Worm (Caenorhabditis elegans) whole organism, L4 larva: ENCODE results near the gene exc-1.

Experiments used
- Y105C5A.15 ChIP-seq: fragments of 200-800 bp; sonication (Bioruptor generic); IDR thresholded peaks from 2 replicates; pipeline ENCODE4 v1.3.6; 2022; ENCODE audit warnings: missing genetic modification characterization, missing compliant biosample characterization
- Y48G9A.11 ChIP-seq: fragments of 200-800 bp; sonication (Bioruptor generic); IDR thresholded peaks from 2 replicates; pipeline ENCODE4 v1.3.6; 2022; ENCODE audit warnings: missing genetic modification reagents, missing genetic modification characterization, missing compliant biosample characterization
- Y5F2A.4 ChIP-seq: fragments of 200-800 bp; sonication (Bioruptor generic); optimal IDR thresholded peaks from 2 replicates; lab custom pipeline; 2018; ENCODE audit warnings: mild to moderate bottlenecking, missing genetic modification characterization, missing compliant biosample characterization
- ama-1 ChIP-seq: fragments of 150-350 bp; optimal IDR thresholded peaks from 2 replicates; lab custom pipeline; 2014; ENCODE audit warnings: inconsistent platforms, mixed read lengths
- ceh-28 ChIP-seq: fragments of 150-350 bp; optimal IDR thresholded peaks from 2 replicates; lab custom pipeline; 2014; ENCODE audit warnings: missing biosample characterization, missing genetic modification reagents, missing genetic modification characterization
- ces-1 ChIP-seq: fragments of 150-350 bp; sonication (generic microtip); optimal IDR thresholded peaks from 4 replicates; lab custom pipeline; 2014; ENCODE audit warnings: missing biosample characterization, missing genetic modification reagents, missing genetic modification characterization
- ctbp-1 ChIP-seq: fragments of 200-800 bp; sonication (Bioruptor generic); IDR thresholded peaks from 2 replicates; pipeline ENCODE4 v1.3.6; 2022; ENCODE audit warnings: missing genetic modification reagents, missing genetic modification characterization, missing compliant biosample characterization
- daf-12 ChIP-seq: fragments of 150-350 bp; optimal IDR thresholded peaks from 2 replicates; lab custom pipeline; 2014; ENCODE audit warnings: missing biosample characterization, missing genetic modification reagents, missing genetic modification characterization
- daf-16 ChIP-seq, 3 experiments: sonication (generic microtip); optimal IDR thresholded peaks; 2 replicates each; lab custom pipeline; 2016 to 2017; ENCODE audit warnings: missing genetic modification characterization in 3 of 3, missing genetic modification reagents in 3 of 3, mild to moderate bottlenecking in 2 of 3, missing compliant biosample characterization in 2 of 3, missing biosample characterization in 1 of 3, moderate library complexity in 1 of 3
- duxl-1 ChIP-seq: sonication (generic microtip); optimal IDR thresholded peaks from 2 replicates; lab custom pipeline; 2016; ENCODE audit warnings: mild to moderate bottlenecking, missing genetic modification characterization, moderate library complexity, missing compliant biosample characterization; ENCODE audit not compliant: poor library complexity
- dve-1 ChIP-seq: sonication (generic microtip); optimal IDR thresholded peaks from 2 replicates; lab custom pipeline; 2017; ENCODE audit warnings: antibody characterized with exemption, mild to moderate bottlenecking, missing genetic modification characterization, missing compliant biosample characterization; ENCODE audit not compliant: insufficient read depth
- egl-27 ChIP-seq: sonication (generic microtip); optimal IDR thresholded peaks from 3 replicates; lab custom pipeline; 2017; ENCODE audit warnings: missing biosample characterization, missing genetic modification reagents, missing genetic modification characterization
- hlh-30 ChIP-seq: sonication (generic microtip); optimal IDR thresholded peaks from 2 replicates; lab custom pipeline; 2017; ENCODE audit warnings: antibody characterized with exemption, mild to moderate bottlenecking, missing genetic modification characterization, missing compliant biosample characterization; ENCODE audit not compliant: insufficient read depth
- hmg-1.1 ChIP-seq: fragments of 200-800 bp; sonication (Bioruptor generic); IDR thresholded peaks from 2 replicates; pipeline ENCODE4 v1.3.6; 2022; ENCODE audit warnings: missing genetic modification reagents, missing genetic modification characterization, missing compliant biosample characterization
- lin-1 ChIP-seq: fragments of 200-800 bp; sonication (Bioruptor generic); IDR thresholded peaks from 2 replicates; pipeline ENCODE4 v1.3.6; 2022; ENCODE audit warnings: missing genetic modification reagents, missing genetic modification characterization, missing compliant biosample characterization
- lin-13 ChIP-seq: fragments of 150-350 bp; optimal IDR thresholded peaks from 2 replicates; lab custom pipeline; 2014; ENCODE audit warnings: missing biosample characterization, missing genetic modification reagents, missing genetic modification characterization
- lin-38 ChIP-seq: fragments of 200-800 bp; sonication (Bioruptor generic); IDR thresholded peaks from 2 replicates; pipeline ENCODE4 v1.3.6; 2022; ENCODE audit warnings: missing genetic modification reagents, missing genetic modification characterization, missing compliant biosample characterization
- mdt-29 ChIP-seq: fragments of 200-800 bp; sonication (Bioruptor generic); IDR thresholded peaks from 2 replicates; pipeline ENCODE4 v1.3.6; 2022; ENCODE audit warnings: missing genetic modification reagents, missing genetic modification characterization, missing compliant biosample characterization
- mep-1 ChIP-seq: fragments of 150-350 bp; sonication (generic microtip); optimal IDR thresholded peaks from 3 replicates; lab custom pipeline; 2014; ENCODE audit warnings: missing biosample characterization, missing genetic modification characterization
- nhr-102 ChIP-seq: sonication (generic microtip); optimal IDR thresholded peaks from 2 replicates; lab custom pipeline; 2016; ENCODE audit warnings: mild to moderate bottlenecking, missing genetic modification characterization, moderate library complexity, missing compliant biosample characterization
- nhr-237 ChIP-seq: sonication (generic microtip); optimal IDR thresholded peaks from 2 replicates; lab custom pipeline; 2017; ENCODE audit warnings: missing biosample characterization, missing genetic modification characterization
- nhr-28 ChIP-seq: fragments of 150-350 bp; optimal IDR thresholded peaks from 2 replicates; lab custom pipeline; 2014; ENCODE audit warnings: missing biosample characterization, missing genetic modification characterization
- nhr-41 ChIP-seq: fragments of 200-800 bp; sonication (Bioruptor generic); IDR thresholded peaks from 2 replicates; pipeline ENCODE4 v1.3.6; 2022; ENCODE audit warnings: missing genetic modification reagents, missing genetic modification characterization, missing compliant biosample characterization
- nhr-42 ChIP-seq: fragments of 200-800 bp; sonication (Bioruptor generic); IDR thresholded peaks from 2 replicates; pipeline ENCODE4 v1.3.6; 2022; ENCODE audit warnings: missing genetic modification characterization, missing compliant biosample characterization
- set-16 ChIP-seq: fragments of 200-800 bp; sonication (Bioruptor generic); IDR thresholded peaks from 2 replicates; pipeline ENCODE4 v1.3.6; 2022; ENCODE audit warnings: missing genetic modification reagents, missing genetic modification characterization, missing compliant biosample characterization
- snpc-4 ChIP-seq: fragments of 150-350 bp; optimal IDR thresholded peaks from 2 replicates; lab custom pipeline; 2014; ENCODE audit warnings: missing biosample characterization, missing genetic modification characterization
- unc-62 ChIP-seq, 3 experiments: fragments of 150-350 bp in 1 of 3; sonication (generic microtip); optimal IDR thresholded peaks in 2 of 3; peaks in 1 of 3; 1 replicate in 1 of 3; 2 replicates in 2 of 3; lab custom pipeline; 2014 to 2017; ENCODE audit warnings: missing biosample characterization in 3 of 3, missing genetic modification characterization in 3 of 3, missing genetic modification reagents in 3 of 3, missing genotype in 1 of 3
- zag-1 ChIP-seq: fragments of 150-350 bp; optimal IDR thresholded peaks from 2 replicates; lab custom pipeline; 2014; ENCODE audit warnings: missing biosample characterization, missing genetic modification characterization
- zip-11 ChIP-seq: fragments of 200-800 bp; sonication (Bioruptor generic); IDR thresholded peaks from 2 replicates; pipeline ENCODE4 v1.3.6; 2022; ENCODE audit warnings: missing genetic modification characterization, missing compliant biosample characterization

The exc-1 gene

ce11 chrX:15440744-15441685 lies 36.2 kb downstream of the exc-1 start, which contains the start of gene mocs-1 (continued):
- TF ChIP-seq duxl-1 (tag; lab: Kevin White, UChicago): no peak
- TF ChIP-seq lin-38 (GFP tag; lab: Robert Waterston, UW): no peak
- TF ChIP-seq ceh-28 (tag; lab: Kevin White, UChicago): no peak
- TF ChIP-seq Y48G9A.11: no peak
- TF ChIP-seq lin-13 (GFP tag; lab: Kevin White, UChicago): no peak
- peak; percentile 54 for TF ChIP-seq dve-1 (tag; lab: Kevin White, UChicago)
- TF ChIP-seq ces-1 (GFP tag; lab: Kevin White, UChicago): no peak
- no peak for TF ChIP-seq nhr-41 (GFP tag; lab: Robert Waterston, UW)
- no peak for TF ChIP-seq zag-1 (tag; lab: Kevin White, UChicago)
- no peak for TF ChIP-seq mdt-29 (GFP tag; lab: Robert Waterston, UW)

DNA sequence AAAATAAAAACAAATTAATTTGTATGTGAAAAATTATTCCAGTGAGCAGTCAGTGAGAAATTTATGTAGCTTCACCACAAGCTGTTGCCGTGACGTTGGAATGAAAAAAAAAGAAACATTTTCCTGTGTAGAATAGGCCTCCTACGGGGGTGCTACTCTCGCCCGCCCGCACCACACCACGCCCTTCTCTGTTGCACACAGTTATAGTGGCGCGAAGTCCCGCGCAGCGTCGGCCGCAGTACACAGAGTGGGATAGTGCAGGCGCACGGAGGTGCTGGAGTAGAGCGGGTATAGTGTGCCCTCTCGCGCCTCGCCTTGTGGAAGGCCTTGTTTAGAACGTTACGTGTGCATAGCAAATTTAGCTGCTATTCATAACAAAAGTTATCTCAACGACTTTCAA lies 38.4 kb downstream of the exc-1 start:
- 0 out of 2 replicates have a peak, but pooled peaks have one; percentile 16 for TF ChIP-seq nhr-42 (GFP tag; lab: Robert Waterston, UW)
- TF ChIP-seq snpc-4: peak; percentile 40
- TF ChIP-seq Y105C5A.15: no peak
- no peak for TF ChIP-seq daf-12
- no peak for TF ChIP-seq daf-16 (GFP tag; optimal IDR thresholded peaks at IDR 0.05; lab: Kevin White, UChicago)
- TF ChIP-seq daf-16 (tag; optimal IDR thresholded peaks at IDR 0.05; lab: Kevin White, UChicago): peak; percentile 7
- 0 out of 2 replicates have a peak, but pooled peaks have one; percentile 7 for TF ChIP-seq hmg-1.1 (GFP tag; lab: Robert Waterston, UW)
- peak; percentile 73 for TF ChIP-seq set-16 (GFP tag; lab: Robert Waterston, UW)

DNA sequence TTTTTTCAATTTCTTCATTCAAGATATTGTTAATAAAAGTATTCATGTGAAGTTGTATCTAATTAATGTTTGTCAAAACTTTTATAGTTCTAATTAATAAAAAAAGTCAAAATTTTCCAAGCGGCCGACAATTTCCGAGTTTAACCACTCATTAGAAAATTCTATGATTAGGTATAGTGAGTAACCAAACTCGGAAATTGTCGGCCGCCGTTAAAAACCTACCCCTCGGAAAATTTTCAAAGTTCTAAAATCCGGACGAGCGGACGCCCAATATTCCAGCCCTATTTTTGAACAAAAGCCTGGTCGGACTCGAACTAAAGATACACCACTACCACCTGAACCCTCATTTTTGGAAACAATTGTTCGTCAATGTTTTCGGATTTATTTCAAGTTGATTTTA lies 42.3 kb downstream of the exc-1 start:
- TF ChIP-seq nhr-41 (GFP tag; lab: Robert Waterston, UW): no peak
- no peak for TF ChIP-seq zip-11
- no peak for TF ChIP-seq ctbp-1 (GFP tag; lab: Robert Waterston, UW)
- no peak for TF ChIP-seq egl-27 (tag; lab: Kevin White, UChicago)
- TF ChIP-seq Y5F2A.4 (GFP tag; lab: Kevin White, UChicago): no peak
- TF ChIP-seq ceh-28 (tag; lab: Kevin White, UChicago): no peak
- no peak for TF ChIP-seq mep-1
- TF ChIP-seq nhr-42 (GFP tag; lab: Robert Waterston, UW): no peak
- no peak for TF ChIP-seq nhr-237 (tag; lab: Kevin White, UChicago)
- no peak for TF ChIP-seq nhr-28 (tag; lab: Kevin White, UChicago)
- no peak for TF ChIP-seq hlh-30
- no peak for TF ChIP-seq mdt-29 (GFP tag; lab: Robert Waterston, UW)
- TF ChIP-seq ama-1 (lab: Kevin White, UChicago): no peak

DNA sequence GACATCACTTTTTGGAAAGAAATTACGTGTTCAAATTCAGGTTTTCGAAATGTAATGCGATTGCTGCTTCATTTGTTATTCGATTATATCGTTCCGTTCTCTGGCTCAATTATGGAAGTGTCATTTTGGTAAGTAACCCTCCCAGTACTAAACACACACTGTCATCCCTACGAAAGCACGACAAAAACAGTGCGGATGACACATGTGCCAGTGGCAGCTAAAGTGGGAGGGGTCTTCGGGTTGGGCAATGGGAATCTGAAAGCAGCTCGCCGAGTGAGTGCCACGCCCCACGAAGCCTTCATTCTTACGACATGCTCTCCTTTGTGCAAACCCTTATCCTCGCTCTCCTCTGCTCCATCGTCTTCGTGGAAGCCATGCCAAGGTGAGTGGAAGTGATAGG lies 43.7 kb downstream of the exc-1 start, which contains the start of gene flp-32:
Gene flp-32 (plus strand): TSS at position 301 of the 400 bp plus-strand sequence.
- peak in 1 of 2 experiments; percentile 65 for TF ChIP-seq unc-62 (GFP tag; optimal IDR thresholded peaks at IDR 0.05 in 1 of 2; lab: Kevin White, UChicago)
- TF ChIP-seq unc-62 (tag; optimal IDR thresholded peaks at IDR 0.05; lab: Kevin White, UChicago): no peak
- no peak for TF ChIP-seq lin-1 (GFP tag; lab: Robert Waterston, UW)

ce11 chrX:15430983-15431382 lies 46.2 kb downstream of the exc-1 start, which contains the start of gene blos-8:
blos-8 (minus strand) TSS chrX:15431198.
- no peak for TF ChIP-seq nhr-102 (tag; lab: Kevin White, UChicago)
- peak; percentile 2 for TF ChIP-seq ceh-28 (tag; lab: Kevin White, UChicago)
